Worm (Caenorhabditis elegans): ENCODE data around the gene twk-13.

ce11 chrV:12351842-12352241 lies 14.0 kb upstream of the twk-13 start:
- TF ChIP-seq lsy-2 (tag; optimal IDR thresholded peaks at IDR 0.05) (no peak), ham-2 (GFP tag; optimal IDR thresholded peaks at IDR 0.05) (no peak), snpc-4 (tag; optimal IDR thresholded peaks at IDR 0.05) (no peak), nhr-237 (tag; optimal IDR thresholded peaks at IDR 0.05) (no peak), ceh-83 (GFP tag; optimal IDR thresholded peaks at IDR 0.05) (no peak)

All from whole organism, mixed stage, embryonic.